Comparison of ENCODE assay signal across 2 fruit fly cellular contexts in genomic region chr3R:13815566-13816374, dm6.
TF ChIP-seq lines count a peak whose summit lies in the region.

No protein-coding gene starts in this region.

TF ChIP-seq in whole organism, embryonic, 481 proteins besides CTCF, POLR2A, EP300 and RAD21 (continued from another document):
- TF ChIP-seq Lhr (GFP tag; optimal IDR thresholded peaks at IDR 0.05; lab: Kevin White, UChicago) (peak; percentile 13), sr (GFP tag; IDR thresholded peaks at IDR 0.05; lab: Robert Waterston, UW) (0 out of 3 replicates have a peak, but pooled peaks have one; percentile 49), Xrp1 (GFP tag; IDR thresholded peaks at IDR 0.05; lab: Robert Waterston, UW) (peak; percentile 18; the same call in 1 of the 2 replicates), CG31388 (GFP tag; optimal IDR thresholded peaks at IDR 0.05; lab: Kevin White, UChicago) (no peak), ewg (GFP tag; optimal IDR thresholded peaks at IDR 0.05; lab: Kevin White, UChicago) (peak; percentile 16), sug (tag; optimal IDR thresholded peaks at IDR 0.05; lab: Kevin White, UChicago) (no peak), CG30403 (GFP tag; optimal IDR thresholded peaks at IDR 0.05; lab: Kevin White, UChicago) (peak; percentile 12), Sox102F (GFP tag; optimal IDR thresholded peaks at IDR 0.05; lab: Kevin White, UChicago) (peak; percentile 47), bigmax (GFP tag; optimal IDR thresholded peaks at IDR 0.05; lab: Kevin White, UChicago) (no peak), CG17328 (GFP tag; IDR thresholded peaks at IDR 0.05; lab: Robert Waterston, UW) (no peak), Sin3A (optimal IDR thresholded peaks at IDR 0.05; lab: Kevin White, UChicago) (no peak), Max (GFP tag; optimal IDR thresholded peaks at IDR 0.05; lab: Kevin White, UChicago) (no peak), vvl (GFP tag; IDR thresholded peaks at IDR 0.05; lab: Robert Waterston, UW) (peak; percentile 16; the same call in 1 of the 2 replicates), phol (tag; optimal IDR thresholded peaks at IDR 0.05; lab: Kevin White, UChicago) (peak; percentile 18), CG3281 (GFP tag; optimal IDR thresholded peaks at IDR 0.05; lab: Kevin White, UChicago) (no peak), CG15514 (GFP tag; optimal IDR thresholded peaks at IDR 0.05; lab: Kevin White, UChicago) (no peak), sens (GFP tag; lab: Kevin White, UChicago) (peak; percentile 64), row (GFP tag; IDR thresholded peaks at IDR 0.05; lab: Robert Waterston, UW) (0 out of 3 replicates have a peak, but pooled peaks have one; percentile 15), CG31441 (GFP tag; IDR thresholded peaks at IDR 0.05; lab: Robert Waterston, UW) (peak; percentile 42; the same call in 1 of the 2 replicates), CG4404 (GFP tag; IDR thresholded peaks at IDR 0.05; lab: Robert Waterston, UW) (no peak), crol (GFP tag; IDR thresholded peaks at IDR 0.05; lab: Robert Waterston, UW) (peak; percentile 53; the same call in 1 of the 2 replicates), nmo (GFP tag; optimal IDR thresholded peaks at IDR 0.05; lab: Kevin White, UChicago) (peak; percentile 29), ATbp (GFP tag; optimal IDR thresholded peaks at IDR 0.05; lab: Kevin White, UChicago) (no peak), oc (tag; optimal IDR thresholded peaks at IDR 0.05; lab: Kevin White, UChicago) (peak; percentile 16), bsh (GFP tag; optimal IDR thresholded peaks at IDR 0.05; lab: Kevin White, UChicago) (peak in 1 of 2 experiments; percentile 32), CG9215 (GFP tag; IDR thresholded peaks at IDR 0.05; lab: Robert Waterston, UW) (no peak), D19B (GFP tag; optimal IDR thresholded peaks at IDR 0.05; lab: Kevin White, UChicago) (peak; percentile 10), CG6654 (GFP tag; optimal IDR thresholded peaks at IDR 0.05; lab: Kevin White, UChicago) (no peak), CG10209 (GFP tag; optimal IDR thresholded peaks at IDR 0.05; lab: Kevin White, UChicago) (no peak), CG9727 (GFP tag; optimal IDR thresholded peaks at IDR 0.05; lab: Kevin White, UChicago) (no peak), tio (GFP tag; optimal IDR thresholded peaks at IDR 0.05; lab: Kevin White, UChicago) (no peak), Oaz (GFP tag; IDR thresholded peaks at IDR 0.05; lab: Robert Waterston, UW) (no peak), dmrt11E (tag; optimal IDR thresholded peaks at IDR 0.05; lab: Kevin White, UChicago) (no peak), CG1602 (GFP tag; optimal IDR thresholded peaks at IDR 0.05; lab: Kevin White, UChicago) (no peak), gfzf (GFP tag; optimal IDR thresholded peaks at IDR 0.05; lab: Kevin White, UChicago) (no peak), ssp (GFP tag; IDR thresholded peaks at IDR 0.05; lab: Robert Waterston, UW) (no peak), dysf (GFP tag; IDR thresholded peaks at IDR 0.05; lab: Robert Waterston, UW) (no peak), CG11456 (GFP tag; IDR thresholded peaks at IDR 0.05; lab: Robert Waterston, UW) (no peak), CG18262 (tag; optimal IDR thresholded peaks at IDR 0.05; lab: Kevin White, UChicago) (peak; percentile 1), Oli (tag; optimal IDR thresholded peaks at IDR 0.05; lab: Kevin White, UChicago) (peak; percentile 15), CkIIα-i1 (GFP tag; IDR thresholded peaks at IDR 0.05; lab: Robert Waterston, UW) (no peak), Blimp-1 (GFP tag; optimal IDR thresholded peaks at IDR 0.05; lab: Kevin White, UChicago) (peak; percentile 96), eve (GFP tag; optimal IDR thresholded peaks at IDR 0.05; lab: Kevin White, UChicago) (peak in 1 of 2 experiments; percentile 51), CG1603 (tag; optimal IDR thresholded peaks at IDR 0.05; lab: Kevin White, UChicago) (no peak), lola (GFP tag; optimal IDR thresholded peaks at IDR 0.05; lab: Kevin White, UChicago) (peak in 1 of 3 experiments; percentile 12), CG16813 (GFP tag; IDR thresholded peaks at IDR 0.05; lab: Robert Waterston, UW; ENCODE audit: partially characterized antibody) (no peak)

TF ChIP-seq in whole organism, prepupa, 60 proteins besides CTCF, POLR2A, EP300 and RAD21 (continued from another document):
- TF ChIP-seq CG6854 (GFP tag; optimal IDR thresholded peaks at IDR 0.05; lab: Kevin White, UChicago) (no peak), salr (GFP tag; optimal IDR thresholded peaks at IDR 0.05; lab: Kevin White, UChicago) (no peak), vri (GFP tag; optimal IDR thresholded peaks at IDR 0.05; lab: Kevin White, UChicago) (no peak), Hr38 (GFP tag; optimal IDR thresholded peaks at IDR 0.05; lab: Kevin White, UChicago) (no peak), ss (GFP tag; optimal IDR thresholded peaks at IDR 0.05; lab: Kevin White, UChicago) (no peak), CG8632 (GFP tag; optimal IDR thresholded peaks at IDR 0.05; lab: Kevin White, UChicago) (no peak), CG7368 (GFP tag; optimal IDR thresholded peaks at IDR 0.05; lab: Kevin White, UChicago) (no peak), CG8119 (GFP tag; IDR thresholded peaks at IDR 0.05; lab: Robert Waterston, UW) (no peak), acj6 (GFP tag; optimal IDR thresholded peaks at IDR 0.05; lab: Kevin White, UChicago) (peak; percentile 6), CG34406 (GFP tag; optimal IDR thresholded peaks at IDR 0.05; lab: Kevin White, UChicago) (peak; percentile 0), CG10669 (GFP tag; optimal IDR thresholded peaks at IDR 0.05; lab: Kevin White, UChicago) (no peak), lz (GFP tag; optimal IDR thresholded peaks at IDR 0.05; lab: Kevin White, UChicago) (no peak), Hr4 (GFP tag; optimal IDR thresholded peaks at IDR 0.05; lab: Kevin White, UChicago) (peak; percentile 20), dsx (GFP tag; optimal IDR thresholded peaks at IDR 0.05; lab: Kevin White, UChicago; ENCODE audit: poor library complexity, severe bottlenecking) (no peak), CG11294 (GFP tag; IDR thresholded peaks at IDR 0.05; lab: Robert Waterston, UW) (no peak), CG10631 (GFP tag; optimal IDR thresholded peaks at IDR 0.05; lab: Kevin White, UChicago) (no peak), CG6792 (GFP tag; optimal IDR thresholded peaks at IDR 0.05; lab: Kevin White, UChicago) (no peak), esn (GFP tag; optimal IDR thresholded peaks at IDR 0.05; lab: Kevin White, UChicago) (no peak), OdsH (GFP tag; optimal IDR thresholded peaks at IDR 0.05; lab: Kevin White, UChicago) (peak; percentile 7), CG11902 (GFP tag; optimal IDR thresholded peaks at IDR 0.05; lab: Kevin White, UChicago) (no peak)
